Fruit fly (Drosophila melanogaster): ENCODE data around the gene mbm.

The mbm gene

DNA sequence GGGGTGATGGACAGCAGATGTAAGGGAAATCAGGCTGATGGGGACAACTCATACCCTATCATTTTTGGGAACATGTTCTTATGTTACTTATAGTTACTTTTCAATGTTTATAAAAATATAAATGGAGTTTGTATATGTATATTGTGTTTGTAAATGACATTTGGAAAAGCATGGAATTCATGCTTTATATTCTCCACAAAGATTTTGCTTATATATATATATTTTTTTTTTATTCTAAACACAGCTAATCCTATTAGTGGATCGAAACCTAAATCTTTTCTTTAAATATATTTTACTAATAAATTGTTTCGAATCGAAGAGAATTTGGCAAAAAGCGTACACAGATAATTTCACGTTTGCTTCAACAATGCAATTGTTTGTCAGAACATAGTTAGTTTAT, 15.5 kb upstream of the mbm start, which contains the start of gene Amnionless:
TSS of gene Amnionless (minus strand) at position 101 of the 400 bp plus-strand sequence.
- TF ChIP-seq CG1620 (GFP tag; optimal IDR thresholded peaks at IDR 0.05) (no peak), kay (GFP tag; ENCODE audit: borderline replicate concordance) (no peak), CG33017 (tag; optimal IDR thresholded peaks at IDR 0.05) (no peak), CG11617 (GFP tag; optimal IDR thresholded peaks at IDR 0.05) (no peak), ovo (GFP tag; optimal IDR thresholded peaks at IDR 0.05) (no peak), cnc (optimal IDR thresholded peaks at IDR 0.05) (no peak), Clk (GFP tag; optimal IDR thresholded peaks at IDR 0.05) (no peak), CG7101 (tag; optimal IDR thresholded peaks at IDR 0.05) (no peak), CG14711 (tag; optimal IDR thresholded peaks at IDR 0.05) (no peak), toe (GFP tag; optimal IDR thresholded peaks at IDR 0.05) (no peak), cic (GFP tag; optimal IDR thresholded peaks at IDR 0.05) (no peak), CG7045 (GFP tag; optimal IDR thresholded peaks at IDR 0.05) (no peak), pad (GFP tag; optimal IDR thresholded peaks at IDR 0.05) (no peak), CG5204 (GFP tag; optimal IDR thresholded peaks at IDR 0.05) (no peak), Hr96 (GFP tag; optimal IDR thresholded peaks at IDR 0.05) (no peak), Crg-1 (GFP tag; optimal IDR thresholded peaks at IDR 0.05) (no peak), bab1 (GFP tag; optimal IDR thresholded peaks at IDR 0.05) (no peak), Mnt (GFP tag; optimal IDR thresholded peaks at IDR 0.05) (no peak), tj (GFP tag; optimal IDR thresholded peaks at IDR 0.05) (no peak)

- TF ChIP-seq toe (GFP tag; optimal IDR thresholded peaks at IDR 0.05) (no peak), CG12768 (GFP tag; optimal IDR thresholded peaks at IDR 0.05) (peak; percentile 90), Clk (GFP tag; optimal IDR thresholded peaks at IDR 0.05) (peak; percentile 65), CG11617 (GFP tag; optimal IDR thresholded peaks at IDR 0.05) (peak; percentile 76), CG5204 (GFP tag; optimal IDR thresholded peaks at IDR 0.05) (no peak), CG7045 (GFP tag; optimal IDR thresholded peaks at IDR 0.05) (peak; percentile 76), kay (GFP tag; ENCODE audit: borderline replicate concordance) (no peak), CG33017 (tag; optimal IDR thresholded peaks at IDR 0.05) (peak; percentile 88), cnc (optimal IDR thresholded peaks at IDR 0.05) (no peak), CG7101 (tag; optimal IDR thresholded peaks at IDR 0.05) (peak; percentile 85), bab1 (GFP tag; optimal IDR thresholded peaks at IDR 0.05) (no peak), Mnt (GFP tag; optimal IDR thresholded peaks at IDR 0.05) (peak; percentile 83), cic (GFP tag; optimal IDR thresholded peaks at IDR 0.05) (peak; percentile 98), Crg-1 (GFP tag; optimal IDR thresholded peaks at IDR 0.05) (peak; percentile 51), pad (GFP tag; optimal IDR thresholded peaks at IDR 0.05) (peak; percentile 64), CG1620 (GFP tag; optimal IDR thresholded peaks at IDR 0.05) (peak; percentile 52), ovo (GFP tag; optimal IDR thresholded peaks at IDR 0.05) (peak; percentile 40), CG14711 (tag; optimal IDR thresholded peaks at IDR 0.05) (peak; percentile 60), tj (GFP tag; optimal IDR thresholded peaks at IDR 0.05) (peak; percentile 47), Hr96 (GFP tag; optimal IDR thresholded peaks at IDR 0.05) (no peak)
Measured at dm6 chr2L:286421-286820, 12.9 kb upstream of the mbm start.

DNA sequence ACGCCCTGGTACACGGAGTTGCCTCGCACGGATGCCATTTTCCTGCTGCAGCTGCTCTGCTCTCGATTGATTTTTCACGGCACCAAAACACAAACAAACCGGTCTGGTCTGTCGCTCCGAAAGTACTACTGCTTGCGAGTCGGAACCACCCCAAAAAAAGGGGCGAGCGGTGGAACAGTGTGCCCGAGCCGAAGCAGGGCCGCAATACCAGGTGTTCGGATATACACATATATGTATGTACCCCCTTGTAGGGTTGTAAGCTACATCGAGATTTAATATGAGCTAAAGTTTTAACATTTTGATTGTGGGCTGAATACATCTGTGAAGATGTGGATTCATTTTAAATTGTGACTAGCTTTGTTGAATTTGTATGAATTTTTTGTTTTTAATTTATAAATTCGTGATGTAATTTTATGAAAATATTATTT, 12.1 kb upstream of the mbm start:
- TF ChIP-seq toe (GFP tag; optimal IDR thresholded peaks at IDR 0.05), result no peak
- no peak for TF ChIP-seq Mnt (GFP tag; optimal IDR thresholded peaks at IDR 0.05)
- TF ChIP-seq CG11617 (GFP tag; optimal IDR thresholded peaks at IDR 0.05), result no peak
- TF ChIP-seq CG12768 (GFP tag; optimal IDR thresholded peaks at IDR 0.05), result peak; percentile 51
- TF ChIP-seq CG33017 (tag; optimal IDR thresholded peaks at IDR 0.05), result peak; percentile 62
- TF ChIP-seq pad (GFP tag; optimal IDR thresholded peaks at IDR 0.05), result peak; percentile 49
- peak; percentile 57 for TF ChIP-seq CG7101 (tag; optimal IDR thresholded peaks at IDR 0.05)
- no peak for TF ChIP-seq Crg-1 (GFP tag; optimal IDR thresholded peaks at IDR 0.05)
- TF ChIP-seq tj (GFP tag; optimal IDR thresholded peaks at IDR 0.05), result no peak
- no peak for TF ChIP-seq Clk (GFP tag; optimal IDR thresholded peaks at IDR 0.05)
- TF ChIP-seq bab1 (GFP tag; optimal IDR thresholded peaks at IDR 0.05), result peak; percentile 39
- no peak for TF ChIP-seq kay (GFP tag; ENCODE audit: borderline replicate concordance)
- no peak for TF ChIP-seq cnc (optimal IDR thresholded peaks at IDR 0.05)
- no peak for TF ChIP-seq Hr96 (GFP tag; optimal IDR thresholded peaks at IDR 0.05)
- TF ChIP-seq CG1620 (GFP tag; optimal IDR thresholded peaks at IDR 0.05), result no peak
- no peak for TF ChIP-seq CG5204 (GFP tag; optimal IDR thresholded peaks at IDR 0.05)
- TF ChIP-seq cic (GFP tag; optimal IDR thresholded peaks at IDR 0.05), result no peak
- TF ChIP-seq ovo (GFP tag; optimal IDR thresholded peaks at IDR 0.05), result no peak
- TF ChIP-seq CG14711 (tag; optimal IDR thresholded peaks at IDR 0.05), result peak; percentile 90
- peak; percentile 23 for TF ChIP-seq CG7045 (GFP tag; optimal IDR thresholded peaks at IDR 0.05)

dm6 chr2L:283071-283482, 9.6 kb upstream of the mbm start, which contains the start of gene CG11601:
Gene CG11601 (minus strand): TSS chr2L:283269.
- TF ChIP-seq CG1620 (GFP tag; optimal IDR thresholded peaks at IDR 0.05) (no peak), CG14711 (tag; optimal IDR thresholded peaks at IDR 0.05) (no peak), kay (GFP tag; ENCODE audit: borderline replicate concordance) (no peak), CG33017 (tag; optimal IDR thresholded peaks at IDR 0.05) (peak; percentile 9), cnc (optimal IDR thresholded peaks at IDR 0.05) (no peak), tj (GFP tag; optimal IDR thresholded peaks at IDR 0.05) (peak; percentile 36), Clk (GFP tag; optimal IDR thresholded peaks at IDR 0.05) (no peak), CG5204 (GFP tag; optimal IDR thresholded peaks at IDR 0.05) (no peak), Crg-1 (GFP tag; optimal IDR thresholded peaks at IDR 0.05) (peak; percentile 50), CG12768 (GFP tag; optimal IDR thresholded peaks at IDR 0.05) (peak; percentile 78), pad (GFP tag; optimal IDR thresholded peaks at IDR 0.05) (peak; percentile 19), Hr96 (GFP tag; optimal IDR thresholded peaks at IDR 0.05) (no peak), Mnt (GFP tag; optimal IDR thresholded peaks at IDR 0.05) (peak; percentile 27), toe (GFP tag; optimal IDR thresholded peaks at IDR 0.05) (no peak), bab1 (GFP tag; optimal IDR thresholded peaks at IDR 0.05) (peak; percentile 88), cic (GFP tag; optimal IDR thresholded peaks at IDR 0.05) (peak; percentile 25), CG11617 (GFP tag; optimal IDR thresholded peaks at IDR 0.05) (peak; percentile 60), CG7045 (GFP tag; optimal IDR thresholded peaks at IDR 0.05) (no peak), CG7101 (tag; optimal IDR thresholded peaks at IDR 0.05) (peak; percentile 36), ovo (GFP tag; optimal IDR thresholded peaks at IDR 0.05) (peak; percentile 46)

DNA sequence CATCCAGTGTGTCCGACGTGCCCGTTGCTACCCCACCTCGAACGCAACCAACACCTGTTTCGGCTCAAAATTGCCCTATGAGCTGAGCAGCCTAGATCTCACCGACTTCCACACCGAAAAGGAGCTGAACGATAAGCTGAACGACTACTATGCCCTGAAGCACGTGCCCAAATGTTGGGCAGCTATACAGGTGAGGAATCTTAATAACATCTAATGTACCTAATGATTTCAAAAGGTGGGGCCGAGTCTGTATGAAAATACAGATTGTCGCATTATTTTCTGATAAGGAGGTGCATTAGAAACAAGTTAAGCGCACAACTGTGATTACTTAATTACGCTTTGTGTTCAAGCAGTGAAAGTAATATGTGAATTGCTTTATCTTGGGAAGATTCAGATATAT, 4.6 kb upstream of the mbm start, which contains the start of gene CG17078:
TSS of gene CG17078 (minus strand) at position 101 of the 400 bp plus-strand sequence.
- no peak for TF ChIP-seq CG33017 (tag; optimal IDR thresholded peaks at IDR 0.05)
- TF ChIP-seq ovo (GFP tag; optimal IDR thresholded peaks at IDR 0.05), result no peak

Data from whole organism, adult.